Fruit fly (Drosophila melanogaster): ENCODE data around the gene drl.

The drl gene

dm6 chr2L:19190195-19190594 lies at the start of gene drl:
Gene drl (plus strand): TSS chr2L:19190342.
- TF ChIP-seq pan (optimal IDR thresholded peaks at IDR 0.05): no peak
- TF ChIP-seq CG8478 (optimal IDR thresholded peaks at IDR 0.05): no peak
- TF ChIP-seq Dll (optimal IDR thresholded peaks at IDR 0.05): no peak
- TF ChIP-seq usp (GFP tag; optimal IDR thresholded peaks at IDR 0.05): no peak

dm6 chr2L:19140984-19141262 lies 49.2 kb upstream of the drl start:
- no peak for TF ChIP-seq Dll (optimal IDR thresholded peaks at IDR 0.05)
- no peak for TF ChIP-seq EcR (GFP tag; optimal IDR thresholded peaks at IDR 0.05)
- TF ChIP-seq CG8478 (optimal IDR thresholded peaks at IDR 0.05): no peak
- no peak for TF ChIP-seq psq (optimal IDR thresholded peaks at IDR 0.05)
- no peak for TF ChIP-seq usp (GFP tag; optimal IDR thresholded peaks at IDR 0.05)
- TF ChIP-seq pan (optimal IDR thresholded peaks at IDR 0.05): no peak

DNA sequence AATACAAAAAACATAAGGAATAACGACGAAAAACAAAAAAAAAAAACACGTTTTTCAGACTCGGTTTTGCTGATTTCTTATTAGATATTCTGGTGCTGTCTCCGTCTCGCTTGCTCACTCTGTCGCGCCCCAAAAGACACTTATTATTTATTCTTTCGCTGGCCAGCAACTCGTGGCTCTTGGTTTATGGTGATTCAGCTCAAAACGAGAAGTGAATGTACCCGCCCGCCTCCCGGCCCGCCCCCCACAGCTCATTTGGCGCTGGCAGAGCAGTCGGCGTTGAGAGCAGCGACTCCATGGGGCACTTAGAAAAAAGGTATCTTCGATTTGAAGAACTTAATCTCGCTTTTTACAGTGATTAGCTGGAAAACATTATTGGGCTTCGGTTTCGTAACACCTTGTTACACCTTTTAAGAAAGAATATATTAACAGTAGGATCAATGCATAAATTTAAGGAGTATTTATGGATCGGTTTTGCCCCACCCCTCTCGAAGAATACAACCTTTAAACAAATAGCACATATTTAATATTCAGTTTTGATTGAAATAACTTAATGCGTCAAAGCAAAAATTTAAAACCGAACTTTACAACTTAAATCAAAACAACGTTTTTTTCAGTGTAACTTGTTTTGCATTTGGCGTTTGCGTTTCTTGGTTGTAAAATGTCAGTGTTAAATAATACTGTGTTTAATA lies 48.6 kb upstream of the drl start:
- no peak for TF ChIP-seq usp (GFP tag; optimal IDR thresholded peaks at IDR 0.05)
- TF ChIP-seq pan (optimal IDR thresholded peaks at IDR 0.05): no peak
- no peak for TF ChIP-seq EcR (GFP tag; optimal IDR thresholded peaks at IDR 0.05)
- TF ChIP-seq CG8478 (optimal IDR thresholded peaks at IDR 0.05): no peak
- TF ChIP-seq Dll (optimal IDR thresholded peaks at IDR 0.05): peak; percentile 49
- TF ChIP-seq psq (optimal IDR thresholded peaks at IDR 0.05): no peak

dm6 chr2L:19142176-19142870 lies 47.8 kb upstream of the drl start:
- peak; percentile 31 for TF ChIP-seq CG8478 (optimal IDR thresholded peaks at IDR 0.05)
- no peak for TF ChIP-seq usp (GFP tag; optimal IDR thresholded peaks at IDR 0.05)
- no peak for TF ChIP-seq pan (optimal IDR thresholded peaks at IDR 0.05)
- TF ChIP-seq EcR (GFP tag; optimal IDR thresholded peaks at IDR 0.05): peak; percentile 85

dm6 chr2L:19144115-19144514 lies 46.0 kb upstream of the drl start:
- no peak for TF ChIP-seq Dll (optimal IDR thresholded peaks at IDR 0.05)
- TF ChIP-seq psq (optimal IDR thresholded peaks at IDR 0.05): no peak
- TF ChIP-seq EcR (GFP tag; optimal IDR thresholded peaks at IDR 0.05): no peak
- TF ChIP-seq CG8478 (optimal IDR thresholded peaks at IDR 0.05): no peak
- no peak for TF ChIP-seq usp (GFP tag; optimal IDR thresholded peaks at IDR 0.05)
- no peak for TF ChIP-seq pan (optimal IDR thresholded peaks at IDR 0.05)

- TF ChIP-seq Dll (optimal IDR thresholded peaks at IDR 0.05): no peak
- TF ChIP-seq CG8478 (optimal IDR thresholded peaks at IDR 0.05): no peak
- no peak for TF ChIP-seq EcR (GFP tag; optimal IDR thresholded peaks at IDR 0.05)
- TF ChIP-seq usp (GFP tag; optimal IDR thresholded peaks at IDR 0.05): no peak
- TF ChIP-seq psq (optimal IDR thresholded peaks at IDR 0.05): no peak
- no peak for TF ChIP-seq pan (optimal IDR thresholded peaks at IDR 0.05)
Observed at dm6 chr2L:19146047-19146446, 44.1 kb upstream of the drl start.

DNA sequence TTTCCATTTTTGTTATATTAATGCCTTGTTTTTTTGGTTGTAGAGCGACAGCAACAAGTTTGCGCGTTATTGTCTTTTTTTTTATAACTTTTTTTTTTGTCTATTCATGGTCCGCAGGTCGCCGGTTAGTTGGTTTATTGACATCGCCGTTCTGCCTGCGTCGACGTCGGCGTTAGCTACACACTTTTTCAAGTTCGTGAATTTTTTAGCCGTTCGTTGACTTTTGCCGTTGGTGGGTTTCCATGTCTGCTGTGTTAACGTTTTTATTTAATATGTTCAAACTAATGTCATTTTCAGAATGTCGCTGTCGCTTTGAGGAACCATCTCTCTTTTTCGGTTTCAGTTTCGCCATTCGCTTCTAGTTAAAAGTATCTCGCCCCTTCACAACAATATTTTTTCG lies 43.5 kb upstream of the drl start:
- no peak for TF ChIP-seq psq (optimal IDR thresholded peaks at IDR 0.05)
- no peak for TF ChIP-seq usp (GFP tag; optimal IDR thresholded peaks at IDR 0.05)
- no peak for TF ChIP-seq pan (optimal IDR thresholded peaks at IDR 0.05)
- TF ChIP-seq EcR (GFP tag; optimal IDR thresholded peaks at IDR 0.05): no peak
- TF ChIP-seq Dll (optimal IDR thresholded peaks at IDR 0.05): no peak
- no peak for TF ChIP-seq CG8478 (optimal IDR thresholded peaks at IDR 0.05)

DNA sequence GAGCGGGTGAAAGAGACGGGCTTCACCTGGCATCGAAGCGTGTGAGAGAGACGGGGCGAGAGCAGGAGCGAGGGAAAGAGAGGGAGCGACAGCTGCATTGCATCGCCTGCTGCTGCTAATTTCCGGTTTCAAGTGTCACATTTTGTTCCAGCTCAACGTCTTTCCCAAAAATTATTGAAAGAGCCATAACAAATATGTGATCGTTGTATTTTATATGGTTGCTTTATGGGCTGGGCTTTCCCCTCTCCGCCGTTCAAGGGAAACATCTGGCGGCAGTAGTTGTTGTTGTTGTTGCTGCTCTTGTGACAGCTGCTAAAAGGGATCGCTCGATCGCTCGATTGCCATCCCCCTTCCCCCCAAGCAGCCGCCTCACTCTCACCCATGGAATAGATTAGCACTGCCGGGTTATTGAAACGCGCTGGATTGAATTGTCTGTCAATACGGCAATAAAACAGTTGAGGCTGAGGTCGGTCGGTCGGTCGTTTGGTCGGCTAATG lies 35.2 kb upstream of the drl start:
- TF ChIP-seq psq (optimal IDR thresholded peaks at IDR 0.05) (no peak), EcR (GFP tag; optimal IDR thresholded peaks at IDR 0.05) (peak in 1 of 2 experiments; percentile 52), Dll (optimal IDR thresholded peaks at IDR 0.05) (no peak), pan (optimal IDR thresholded peaks at IDR 0.05) (no peak)

- TF ChIP-seq EcR (GFP tag; optimal IDR thresholded peaks at IDR 0.05): peak in 1 of 2 experiments; percentile 67
- TF ChIP-seq usp (GFP tag; optimal IDR thresholded peaks at IDR 0.05): no peak
Observed at dm6 chr2L:19155937-19156736, 34.0 kb upstream of the drl start.

dm6 chr2L:19156737-19157287 lies 33.3 kb upstream of the drl start:
- TF ChIP-seq EcR (GFP tag; optimal IDR thresholded peaks at IDR 0.05): peak in 1 of 2 experiments; percentile 81
- TF ChIP-seq Dll (optimal IDR thresholded peaks at IDR 0.05): no peak
- no peak for TF ChIP-seq usp (GFP tag; optimal IDR thresholded peaks at IDR 0.05)

dm6 chr2L:19158005-19158666 lies 32.0 kb upstream of the drl start:
- TF ChIP-seq CG8478 (optimal IDR thresholded peaks at IDR 0.05) (no peak), Dll (optimal IDR thresholded peaks at IDR 0.05) (peak; percentile 82), EcR (GFP tag; optimal IDR thresholded peaks at IDR 0.05) (peak; percentile 32 to 86)
